Worm (Caenorhabditis elegans) whole organism, L1 larva: ENCODE data around the gene xpf-1.

Experiments
- ama-1 ChIP-seq: fragments of 150-350 bp; optimal IDR thresholded peaks from 2 replicates; lab custom pipeline; 2014
- ets-5 ChIP-seq: fragments of 200-800 bp; sonication (Bioruptor generic); IDR thresholded peaks from 2 replicates; pipeline ENCODE4 v1.3.6; 2022; ENCODE audit warnings: missing genetic modification characterization, missing compliant biosample characterization

ce11 chrII:11688011-11688410 is 8.0 kb upstream of the xpf-1 start:
- no peak for TF ChIP-seq ets-5 (GFP tag; lab: Robert Waterston, UW)
- TF ChIP-seq ama-1: no peak
